Worm (Caenorhabditis elegans) whole organism, L1 larva: ENCODE data around the gene Y50D4B.2.

Experiments
- C04F5.9 ChIP-seq: sonication (generic microtip); optimal IDR thresholded peaks from 2 replicates; lab custom pipeline; 2016; ENCODE audit warnings: missing genetic modification characterization, missing compliant biosample characterization
- C34B4.2 ChIP-seq: sonication (generic microtip); optimal IDR thresholded peaks from 2 replicates; lab custom pipeline; 2017; ENCODE audit warnings: mild to moderate bottlenecking, missing genetic modification characterization, missing compliant biosample characterization
- aha-1 ChIP-seq: fragments of 150-350 bp; optimal IDR thresholded peaks from 2 replicates; lab custom pipeline; 2014; ENCODE audit warnings: missing biosample characterization, missing genetic modification characterization
- blmp-1 ChIP-seq: fragments of 150-350 bp; optimal IDR thresholded peaks from 2 replicates; lab custom pipeline; 2014; ENCODE audit warnings: missing biosample characterization, missing genetic modification characterization
- ceh-82 ChIP-seq, 3 experiments: fragments of 150-350 bp in 1 of 3; sonication (generic microtip) in 2 of 3; optimal IDR thresholded peaks; 2 replicates each; lab custom pipeline; 2014 to 2017; ENCODE audit warnings: missing biosample characterization in 3 of 3, missing genetic modification characterization in 3 of 3
- ceh-88 ChIP-seq: fragments of 200-800 bp; sonication (Bioruptor generic); IDR thresholded peaks from 2 replicates; pipeline ENCODE4 v1.3.6; 2022; ENCODE audit warnings: missing genetic modification characterization, missing compliant biosample characterization
- ces-1 ChIP-seq: fragments of 150-350 bp; optimal IDR thresholded peaks from 2 replicates; lab custom pipeline; 2014; ENCODE audit warnings: missing biosample characterization, missing genetic modification reagents, missing genetic modification characterization
- dsc-1 ChIP-seq: sonication (generic microtip); optimal IDR thresholded peaks from 2 replicates; lab custom pipeline; 2016; ENCODE audit warnings: mild to moderate bottlenecking, missing genetic modification characterization, missing compliant biosample characterization
- efl-3 ChIP-seq: fragments of 200-800 bp; sonication (Bioruptor generic); optimal IDR thresholded peaks from 2 replicates; lab custom pipeline; 2018; ENCODE audit warnings: mild to moderate bottlenecking, missing genetic modification characterization, missing compliant biosample characterization
- egl-13 ChIP-seq: sonication (generic microtip); optimal IDR thresholded peaks from 2 replicates; lab custom pipeline; 2016; ENCODE audit warnings: missing genotype, missing genetic modification reagents, missing genetic modification characterization, missing compliant biosample characterization
- fkh-10 ChIP-seq: sonication (generic microtip); optimal IDR thresholded peaks from 2 replicates; lab custom pipeline; 2017; ENCODE audit warnings: missing biosample characterization, missing genetic modification reagents, missing genetic modification characterization
- hlh-17 ChIP-seq: fragments of 200-800 bp; sonication (Bioruptor generic); optimal IDR thresholded peaks from 2 replicates; lab custom pipeline; 2018; ENCODE audit warnings: missing genetic modification characterization, mild to moderate bottlenecking, missing compliant biosample characterization, moderate library complexity, borderline replicate concordance
- hpl-2 ChIP-seq: fragments of 150-350 bp; optimal IDR thresholded peaks from 2 replicates; lab custom pipeline; 2014; ENCODE audit warnings: missing biosample characterization, missing genetic modification reagents, missing genetic modification characterization
- jun-1 ChIP-seq: fragments of 150-350 bp; optimal IDR thresholded peaks from 2 replicates; lab custom pipeline; 2014; ENCODE audit warnings: missing biosample characterization, missing genetic modification reagents, missing genetic modification characterization
- lin-13 ChIP-seq: fragments of 150-350 bp; optimal IDR thresholded peaks from 2 replicates; lab custom pipeline; 2014; ENCODE audit warnings: missing biosample characterization, missing genetic modification reagents, missing genetic modification characterization
- lin-14 ChIP-seq: fragments of 200-800 bp; sonication (Bioruptor generic); optimal IDR thresholded peaks from 2 replicates; lab custom pipeline; 2018; ENCODE audit warnings: mild to moderate bottlenecking, missing genetic modification characterization, moderate library complexity, missing compliant biosample characterization
- lin-15B ChIP-seq: fragments of 150-350 bp; sonication (generic microtip); optimal IDR thresholded peaks from 3 replicates; lab custom pipeline; 2014; ENCODE audit warnings: missing biosample characterization, missing genetic modification characterization
- lin-35 ChIP-seq, 2 experiments: fragments of 150-350 bp; optimal IDR thresholded peaks; 2 replicates each; lab custom pipeline; 2014; ENCODE audit warnings: missing biosample characterization in 2 of 2, missing genetic modification characterization in 2 of 2, missing genetic modification reagents in 2 of 2
- lin-39 ChIP-seq: fragments of 150-350 bp; optimal IDR thresholded peaks from 2 replicates; lab custom pipeline; 2014; ENCODE audit warnings: missing biosample characterization, missing genetic modification reagents, missing genetic modification characterization
- lir-3 ChIP-seq: sonication (generic microtip); optimal IDR thresholded peaks from 2 replicates; lab custom pipeline; 2016; ENCODE audit warnings: mild to moderate bottlenecking, missing genetic modification characterization, moderate library complexity, missing compliant biosample characterization; ENCODE audit not compliant: poor library complexity
- mab-9 ChIP-seq: fragments of 200-800 bp; sonication (Bioruptor generic); IDR thresholded peaks from 2 replicates; pipeline ENCODE4 v1.3.6; 2022; ENCODE audit warnings: missing genetic modification reagents, missing genetic modification characterization, missing compliant biosample characterization
- mdl-1 ChIP-seq, 2 experiments: fragments of 150-350 bp; optimal IDR thresholded peaks; 2 replicates each; lab custom pipeline; 2014 to 2017; ENCODE audit warnings: missing biosample characterization in 2 of 2, missing genetic modification characterization in 2 of 2, inconsistent platforms in 1 of 2
- mef-2 ChIP-seq: fragments of 150-350 bp; optimal IDR thresholded peaks from 2 replicates; lab custom pipeline; 2014; ENCODE audit warnings: missing biosample characterization, missing genetic modification characterization
- nhr-12 ChIP-seq: sonication (generic microtip); optimal IDR thresholded peaks from 2 replicates; lab custom pipeline; 2017; ENCODE audit warnings: missing biosample characterization, missing genetic modification characterization
- nhr-19 ChIP-seq: fragments of 200-800 bp; sonication (Bioruptor generic); conservative IDR thresholded peaks from 2 replicates; pipeline ENCODE4 v1.3.6; 2022; ENCODE audit warnings: missing genetic modification characterization, missing compliant biosample characterization
- nhr-20 ChIP-seq: sonication (generic microtip); optimal IDR thresholded peaks from 2 replicates; lab custom pipeline; 2016; ENCODE audit warnings: mild to moderate bottlenecking, missing genetic modification characterization, missing compliant biosample characterization
- nhr-28 ChIP-seq: fragments of 150-350 bp; optimal IDR thresholded peaks from 2 replicates; lab custom pipeline; 2014; ENCODE audit warnings: missing biosample characterization, missing genetic modification characterization
- nhr-71 ChIP-seq: sonication (generic microtip); optimal IDR thresholded peaks from 2 replicates; lab custom pipeline; 2016; ENCODE audit warnings: mild to moderate bottlenecking, missing genetic modification characterization, moderate library complexity, missing compliant biosample characterization
- nhr-76 ChIP-seq: sonication (generic microtip); optimal IDR thresholded peaks from 2 replicates; lab custom pipeline; 2017; ENCODE audit warnings: missing biosample characterization, missing genetic modification characterization
- pax-3 ChIP-seq: fragments of 200-800 bp; sonication (Bioruptor generic); optimal IDR thresholded peaks from 2 replicates; lab custom pipeline; 2018; ENCODE audit warnings: mild to moderate bottlenecking, missing genetic modification characterization, moderate library complexity, missing compliant biosample characterization
- rnt-1 ChIP-seq: sonication (generic microtip); optimal IDR thresholded peaks from 2 replicates; lab custom pipeline; 2016; ENCODE audit warnings: mild to moderate bottlenecking, missing genetic modification characterization, moderate library complexity, missing compliant biosample characterization
- skn-1 ChIP-seq: fragments of 150-350 bp; optimal IDR thresholded peaks from 2 replicates; lab custom pipeline; 2014; ENCODE audit warnings: missing biosample characterization, missing genetic modification characterization
- snpc-4 ChIP-seq: fragments of 150-350 bp; optimal IDR thresholded peaks from 2 replicates; lab custom pipeline; 2014; ENCODE audit warnings: missing biosample characterization, missing genetic modification characterization
- sox-4 ChIP-seq: sonication (generic microtip); optimal IDR thresholded peaks from 2 replicates; lab custom pipeline; 2016; ENCODE audit warnings: missing genetic modification characterization, missing compliant biosample characterization
- sptf-1 ChIP-seq: fragments of 150-350 bp; optimal IDR thresholded peaks from 2 replicates; lab custom pipeline; 2014; ENCODE audit warnings: missing biosample characterization, missing genetic modification characterization
- swsn-7 ChIP-seq: sonication (generic microtip); optimal IDR thresholded peaks from 2 replicates; lab custom pipeline; 2016; ENCODE audit warnings: missing genetic modification characterization, missing compliant biosample characterization
- tlp-1 ChIP-seq: fragments of 150-350 bp; optimal IDR thresholded peaks from 2 replicates; lab custom pipeline; 2014; ENCODE audit warnings: missing biosample characterization, missing genetic modification characterization
- unc-130 ChIP-seq: fragments of 150-350 bp; optimal IDR thresholded peaks from 2 replicates; lab custom pipeline; 2017; ENCODE audit warnings: missing biosample characterization, missing genetic modification characterization, inconsistent platforms
- unc-86 ChIP-seq: sonication (generic microtip); optimal IDR thresholded peaks from 2 replicates; lab custom pipeline; 2016; ENCODE audit warnings: missing genetic modification characterization, missing compliant biosample characterization
- unc-98 ChIP-seq: fragments of 200-800 bp; sonication (Bioruptor generic); IDR thresholded peaks from 2 replicates; pipeline ENCODE4 v1.3.6; 2022; ENCODE audit warnings: missing genetic modification characterization, missing compliant biosample characterization
- vab-15 ChIP-seq: sonication (generic microtip); optimal IDR thresholded peaks from 2 replicates; lab custom pipeline; 2017; ENCODE audit warnings: missing genotype, mild to moderate bottlenecking, missing genetic modification characterization, missing compliant biosample characterization
- xbp-1 ChIP-seq: sonication (generic microtip); optimal IDR thresholded peaks from 2 replicates; lab custom pipeline; 2016; ENCODE audit warnings: missing genetic modification characterization, missing compliant biosample characterization

Gene Y50D4B.2

ce11 chrV:1067468-1067867 lies 32.9 kb upstream of the Y50D4B.2 start, which contains the start of gene K10C9.7:
Gene K10C9.7, minus strand, starts transcription at chrV:1067568.
- no peak for TF ChIP-seq aha-1
- TF ChIP-seq lin-35 (GFP tag; optimal IDR thresholded peaks at IDR 0.05; lab: Kevin White, UChicago) = no peak
- no peak for TF ChIP-seq unc-130 (tag; lab: Kevin White, UChicago)
- no peak for TF ChIP-seq dsc-1
- no peak for TF ChIP-seq hlh-17 (GFP tag; lab: Kevin White, UChicago)
- no peak for TF ChIP-seq nhr-28 (tag; lab: Kevin White, UChicago)
- TF ChIP-seq rnt-1 = no peak

DNA sequence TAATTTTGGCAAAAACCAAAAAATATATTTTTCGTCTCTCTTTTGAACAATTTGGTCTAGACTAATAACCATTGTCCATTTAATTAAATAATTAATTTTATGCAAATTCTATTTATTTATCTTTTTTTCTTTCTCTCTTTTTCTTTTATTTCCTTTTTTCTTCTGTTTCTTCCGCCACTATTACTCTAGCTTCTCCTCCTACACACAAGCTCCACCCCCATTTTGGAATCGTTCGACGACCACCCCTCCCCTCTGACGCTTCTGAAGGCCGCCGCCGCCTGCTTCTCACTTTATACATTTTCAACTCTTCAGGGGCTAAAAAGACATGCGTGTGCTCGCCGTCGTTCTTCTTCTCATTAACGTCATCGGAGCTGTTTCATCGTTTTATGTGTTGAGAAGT lies 25.4 kb upstream of the Y50D4B.2 start, which contains the start of gene K10C9.1:
Gene K10C9.1, plus strand, starts transcription at position 301 of the 400 bp plus-strand sequence.
- no peak for TF ChIP-seq lin-39 (tag; lab: Kevin White, UChicago)
- no peak for TF ChIP-seq lin-14 (GFP tag; lab: Kevin White, UChicago)
- no peak for TF ChIP-seq sox-4
- no peak for TF ChIP-seq egl-13 (tag; lab: Kevin White, UChicago)
- TF ChIP-seq tlp-1 (tag; lab: Kevin White, UChicago) = no peak
- no peak for TF ChIP-seq jun-1
- no peak for TF ChIP-seq sptf-1
- no peak for TF ChIP-seq aha-1
- TF ChIP-seq nhr-12 (tag; lab: Kevin White, UChicago) = no peak
- no peak for TF ChIP-seq nhr-20
- TF ChIP-seq unc-130 (tag; lab: Kevin White, UChicago) = no peak
- no peak for TF ChIP-seq blmp-1 (tag; lab: Kevin White, UChicago)
- TF ChIP-seq lir-3 (tag; lab: Kevin White, UChicago) = no peak
- no peak for TF ChIP-seq mab-9
- no peak for TF ChIP-seq efl-3 (GFP tag; lab: Kevin White, UChicago)
- TF ChIP-seq nhr-76 = no peak
- TF ChIP-seq lin-15B = no peak
- no peak for TF ChIP-seq C04F5.9 (tag; lab: Kevin White, UChicago)
- TF ChIP-seq lin-13 = no peak
- no peak for TF ChIP-seq C34B4.2 (tag; lab: Kevin White, UChicago)

DNA sequence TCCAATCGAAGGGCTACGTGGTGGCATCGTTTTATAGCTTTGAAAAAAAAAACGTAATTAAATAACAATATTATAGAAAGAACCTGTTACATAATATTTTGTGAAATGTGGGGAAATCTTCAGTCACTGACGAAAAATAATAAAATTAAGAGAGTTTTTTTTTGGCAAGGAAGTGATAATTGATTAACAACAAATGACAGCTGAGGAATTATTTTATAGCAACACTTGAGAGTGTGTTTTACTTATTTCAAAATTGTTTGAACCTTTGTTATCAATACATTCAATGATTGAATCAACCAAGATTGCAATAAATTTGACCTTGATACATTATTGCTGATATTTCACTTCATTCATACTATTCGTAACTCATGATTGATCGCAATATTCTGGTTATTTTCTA lies 16.4 kb upstream of the Y50D4B.2 start, which contains the start of gene Y50D4B.6:
Gene Y50D4B.6, plus strand, starts transcription at position 301 of the 400 bp plus-strand sequence.
- TF ChIP-seq hpl-2 (GFP tag; lab: Kevin White, UChicago) = no peak
- TF ChIP-seq egl-13 (tag; lab: Kevin White, UChicago) = no peak
- no peak for TF ChIP-seq ceh-82 (tag; optimal IDR thresholded peaks at IDR 0.05; lab: Kevin White, UChicago)
- no peak for TF ChIP-seq nhr-12 (tag; lab: Kevin White, UChicago)
- TF ChIP-seq mef-2 (tag; lab: Kevin White, UChicago) = no peak
- no peak for TF ChIP-seq skn-1
- no peak for TF ChIP-seq ces-1 (GFP tag; lab: Kevin White, UChicago)
- TF ChIP-seq swsn-7 (tag; lab: Kevin White, UChicago) = no peak
- no peak for TF ChIP-seq mdl-1 (tag; optimal IDR thresholded peaks at IDR 0.05; lab: Kevin White, UChicago)
- TF ChIP-seq nhr-19 (GFP tag; lab: Robert Waterston, UW) = no peak
- TF ChIP-seq xbp-1 = no peak
- no peak for TF ChIP-seq lin-35 (GFP tag; optimal IDR thresholded peaks at IDR 0.05; lab: Kevin White, UChicago)
- TF ChIP-seq unc-86 = no peak
- no peak for TF ChIP-seq fkh-10 (GFP tag; lab: Kevin White, UChicago)
- TF ChIP-seq pax-3 (tag; lab: Kevin White, UChicago) = no peak

DNA sequence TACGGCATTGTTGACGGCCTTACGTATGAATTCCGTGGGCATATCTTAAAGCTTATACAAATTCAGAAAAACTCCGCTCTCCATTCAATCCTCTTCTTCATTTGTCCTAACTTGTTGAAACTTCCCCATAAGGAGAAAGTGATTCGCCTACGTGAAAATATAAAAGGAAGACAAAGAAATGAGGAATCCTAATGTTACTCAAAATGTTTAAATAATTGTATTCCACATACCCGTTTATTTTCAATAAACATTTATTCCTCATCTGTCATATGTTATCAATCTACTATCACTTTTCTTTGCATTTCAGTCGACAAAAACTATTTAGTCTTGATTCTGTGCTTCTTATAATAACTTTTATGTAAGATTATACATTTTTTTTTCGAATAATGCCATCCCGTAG lies 12.4 kb upstream of the Y50D4B.2 start, which contains the start of gene clec-203:
Gene clec-203, plus strand, starts transcription at position 301 of the 400 bp plus-strand sequence.
- TF ChIP-seq vab-15 (tag; lab: Kevin White, UChicago) (no peak), nhr-20 (no peak), nhr-71 (tag; lab: Kevin White, UChicago) (no peak), unc-98 (GFP tag; lab: Robert Waterston, UW) (no peak), ceh-88 (no peak), ces-1 (GFP tag; lab: Kevin White, UChicago) (no peak), snpc-4 (tag; lab: Kevin White, UChicago) (no peak), sptf-1 (no peak), dsc-1 (no peak)
- TF ChIP-seq, all 84 proteins: peak for 0
